Fruit fly (Drosophila melanogaster): ENCODE measurements around the gene CG8010.

Gene CG8010

dm6 chrX:19285441-19285840, 16.7 kb upstream of the CG8010 start (continued):
- TF ChIP-seq ash1 (GFP tag; optimal IDR thresholded peaks at IDR 0.05) (no peak), CG11456 (GFP tag; IDR thresholded peaks at IDR 0.05) (no peak), CG4617 (GFP tag; optimal IDR thresholded peaks at IDR 0.05; ENCODE audit: borderline replicate concordance) (no peak), cad (GFP tag; optimal IDR thresholded peaks at IDR 0.05) (no peak), Fer2 (tag; optimal IDR thresholded peaks at IDR 0.05) (no peak), Lpt (GFP tag; optimal IDR thresholded peaks at IDR 0.05) (no peak), hth (optimal IDR thresholded peaks at IDR 0.05) (no peak), cato (GFP tag; optimal IDR thresholded peaks at IDR 0.05; ENCODE audit: borderline replicate concordance) (no peak), ems (GFP tag; optimal IDR thresholded peaks at IDR 0.05) (no peak), Atf-2 (GFP tag; optimal IDR thresholded peaks at IDR 0.05) (no peak), Bteb2 (GFP tag; optimal IDR thresholded peaks at IDR 0.05) (no peak), HmgZ (tag; optimal IDR thresholded peaks at IDR 0.05) (peak; percentile 22), CG18011 (GFP tag; optimal IDR thresholded peaks at IDR 0.05) (no peak), pros (GFP tag; optimal IDR thresholded peaks at IDR 0.05) (no peak), CG13123 (GFP tag; optimal IDR thresholded peaks at IDR 0.05) (no peak), CG17385 (GFP tag; optimal IDR thresholded peaks at IDR 0.05) (no peak), chm (GFP tag; IDR thresholded peaks at IDR 0.05) (no peak), CG4854 (GFP tag; optimal IDR thresholded peaks at IDR 0.05) (no peak), esg (GFP tag; conservative IDR thresholded peaks at IDR 0.05) (no peak), salm (tag; optimal IDR thresholded peaks at IDR 0.05) (no peak), cwo (GFP tag; optimal IDR thresholded peaks at IDR 0.05) (peak; percentile 40), dm (GFP tag; optimal IDR thresholded peaks at IDR 0.05) (no peak), sd (tag; optimal IDR thresholded peaks at IDR 0.05) (peak; percentile 20), Camta (GFP tag; optimal IDR thresholded peaks at IDR 0.05) (no peak), stwl (tag; optimal IDR thresholded peaks at IDR 0.05) (no peak), CG12391 (tag; optimal IDR thresholded peaks at IDR 0.05) (no peak), CG16863 (GFP tag; optimal IDR thresholded peaks at IDR 0.05) (no peak), tap (tag; optimal IDR thresholded peaks at IDR 0.05) (no peak), CG2875 (GFP tag; optimal IDR thresholded peaks at IDR 0.05) (no peak), CG12744 (GFP tag; optimal IDR thresholded peaks at IDR 0.05) (no peak), nom (GFP tag; optimal IDR thresholded peaks at IDR 0.05) (no peak), CG14860 (GFP tag; IDR thresholded peaks at IDR 0.05; ENCODE audit: partially characterized antibody) (no peak), Mad (GFP tag; optimal IDR thresholded peaks at IDR 0.05) (no peak), otp (GFP tag; IDR thresholded peaks at IDR 0.05) (no peak), repo (GFP tag; optimal IDR thresholded peaks at IDR 0.05) (no peak), gt (GFP tag; IDR thresholded peaks at IDR 0.05) (no peak), fru (optimal IDR thresholded peaks at IDR 0.05) (no peak), CG16813 (GFP tag; IDR thresholded peaks at IDR 0.05; ENCODE audit: partially characterized antibody) (no peak), Drgx (GFP tag; IDR thresholded peaks at IDR 0.05) (no peak), CG10209 (GFP tag; optimal IDR thresholded peaks at IDR 0.05) (no peak), CG2678 (tag; optimal IDR thresholded peaks at IDR 0.05) (no peak), CG4707 (GFP tag; optimal IDR thresholded peaks at IDR 0.05) (no peak), psq (GFP tag; optimal IDR thresholded peaks at IDR 0.05) (no peak), vfl (GFP tag; optimal IDR thresholded peaks at IDR 0.05) (no peak), pum (GFP tag; optimal IDR thresholded peaks at IDR 0.05) (no peak), nau (GFP tag; optimal IDR thresholded peaks at IDR 0.05) (no peak), ttk (GFP tag; IDR thresholded peaks at IDR 0.05) (no peak), CG4820 (GFP tag; optimal IDR thresholded peaks at IDR 0.05) (no peak), Aef1 (GFP tag; IDR thresholded peaks at IDR 0.05) (no peak), CG33213 (GFP tag; optimal IDR thresholded peaks at IDR 0.05) (no peak), Sin3A (optimal IDR thresholded peaks at IDR 0.05) (no peak), CG30403 (GFP tag; optimal IDR thresholded peaks at IDR 0.05) (no peak), CG9932 (GFP tag; IDR thresholded peaks at IDR 0.05) (no peak)
